Fruit fly (Drosophila melanogaster): ENCODE results near the gene ome.

ome gene

DNA sequence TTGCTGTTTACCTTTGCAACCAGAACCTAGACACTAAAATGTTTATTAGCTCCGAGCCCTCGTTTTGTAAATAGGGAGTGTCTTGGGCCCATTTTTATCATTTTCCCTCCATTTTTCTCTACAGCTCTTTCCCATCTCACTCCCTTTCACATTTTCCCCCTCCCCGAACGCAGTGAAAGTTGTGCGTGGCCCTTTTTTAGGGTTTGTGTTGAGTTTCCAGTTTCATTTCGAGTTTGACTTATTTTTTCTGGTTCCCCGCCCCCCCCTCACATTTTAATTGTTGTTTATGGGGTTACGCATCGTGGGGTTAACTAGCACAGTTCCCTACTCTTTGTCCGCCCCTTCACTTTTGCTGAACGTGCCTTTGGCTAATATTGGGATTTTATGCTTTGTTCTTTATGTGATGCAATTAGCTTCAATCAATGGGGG is 47.1 kb upstream of the ome start (continued):
- TF ChIP-seq grau (tag; optimal IDR thresholded peaks at IDR 0.05) (no peak), peb (GFP tag; IDR thresholded peaks at IDR 0.05) (no peak), CG32772 (GFP tag; IDR thresholded peaks at IDR 0.05) (no peak), ash1 (GFP tag; optimal IDR thresholded peaks at IDR 0.05) (no peak), Doc2 (GFP tag; IDR thresholded peaks at IDR 0.05) (no peak), croc (GFP tag; conservative IDR thresholded peaks at IDR 0.05) (no peak), Fer3 (tag; optimal IDR thresholded peaks at IDR 0.05) (no peak), crp (GFP tag; optimal IDR thresholded peaks at IDR 0.05) (no peak), CG12219 (GFP tag; optimal IDR thresholded peaks at IDR 0.05) (no peak), CG18011 (GFP tag; optimal IDR thresholded peaks at IDR 0.05) (no peak), CG10431 (GFP tag; optimal IDR thresholded peaks at IDR 0.05) (peak; percentile 17), Jarid2 (GFP tag; optimal IDR thresholded peaks at IDR 0.05) (no peak), Trl (optimal IDR thresholded peaks at IDR 0.05) (no peak), Trl (GFP tag; optimal IDR thresholded peaks at IDR 0.05) (no peak), CG7357 (GFP tag; IDR thresholded peaks at IDR 0.05) (no peak), CG4820 (GFP tag; optimal IDR thresholded peaks at IDR 0.05) (no peak), Chrac-16 (GFP tag; optimal IDR thresholded peaks at IDR 0.05) (no peak), CG4360 (GFP tag; IDR thresholded peaks at IDR 0.05) (no peak), dmrt99B (tag; optimal IDR thresholded peaks at IDR 0.05) (no peak), her (GFP tag; optimal IDR thresholded peaks at IDR 0.05) (no peak), CG34224 (GFP tag; IDR thresholded peaks at IDR 0.05; ENCODE audit: partially characterized antibody) (no peak), Max (GFP tag; optimal IDR thresholded peaks at IDR 0.05) (no peak), cato (GFP tag; optimal IDR thresholded peaks at IDR 0.05; ENCODE audit: borderline replicate concordance) (no peak), sug (tag; optimal IDR thresholded peaks at IDR 0.05) (no peak), CG15696 (tag; optimal IDR thresholded peaks at IDR 0.05) (peak; percentile 11), CG8089 (GFP tag; optimal IDR thresholded peaks at IDR 0.05) (no peak), CG8924 (tag; optimal IDR thresholded peaks at IDR 0.05) (no peak), lmd (GFP tag; IDR thresholded peaks at IDR 0.05) (no peak), CG6813 (GFP tag; optimal IDR thresholded peaks at IDR 0.05) (no peak), CG15601 (tag; optimal IDR thresholded peaks at IDR 0.05) (peak; percentile 55), CG9932 (GFP tag; IDR thresholded peaks at IDR 0.05) (no peak), sens-2 (GFP tag; IDR thresholded peaks at IDR 0.05) (no peak), hth (optimal IDR thresholded peaks at IDR 0.05) (no peak)

DNA sequence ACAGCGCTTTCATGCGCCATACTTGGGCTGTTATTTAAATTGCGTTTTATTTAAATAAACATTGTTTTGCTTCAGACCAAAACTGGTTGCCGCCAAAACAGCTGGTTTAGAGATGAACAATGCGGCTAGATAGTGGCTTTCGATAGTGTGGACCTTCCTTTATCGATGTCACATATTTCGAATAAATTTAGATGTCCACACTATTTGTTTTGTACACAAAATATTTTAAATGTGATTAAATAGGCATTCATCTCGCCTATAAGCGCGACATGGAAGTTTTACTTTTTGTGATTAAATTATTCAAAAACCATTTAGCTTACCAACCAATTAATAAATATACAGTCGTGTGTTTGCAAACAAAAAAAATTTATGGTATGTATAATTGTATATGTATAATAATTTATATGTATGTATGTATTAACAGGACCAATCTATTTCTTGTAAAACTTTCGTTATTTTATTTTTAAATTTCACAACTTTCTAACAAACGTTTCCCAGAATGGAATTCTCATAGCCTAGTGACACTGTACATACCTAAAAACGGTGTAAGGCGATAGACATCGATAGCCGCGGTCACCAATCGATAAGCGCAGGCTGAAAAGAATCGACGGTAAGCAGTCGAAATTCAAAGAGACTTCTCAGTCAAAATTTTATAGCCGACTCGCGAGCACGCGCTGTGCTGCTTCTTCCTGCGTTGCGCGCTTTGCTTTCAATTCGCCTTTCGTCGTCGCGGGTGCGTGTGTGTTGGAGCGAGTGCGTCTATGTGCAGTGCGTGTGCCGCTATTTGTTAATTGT is 40.5 kb upstream of the ome start, which contains the start of the genes RecQ5 and dlp:
Gene RecQ5, minus strand, starts transcription at position 114 of the 795 bp plus-strand sequence.
Gene dlp, plus strand, starts transcription at position 638 of the 795 bp plus-strand sequence.
- TF ChIP-seq gcm (GFP tag; optimal IDR thresholded peaks at IDR 0.05) = peak; percentile 66
- peak; percentile 35; the same call in 1 of the 2 replicates for TF ChIP-seq CG31224 (GFP tag; IDR thresholded peaks at IDR 0.05)
- TF ChIP-seq Kr (GFP tag; optimal IDR thresholded peaks at IDR 0.05) = no peak
- no peak; the same call in 2 of the 3 replicates for TF ChIP-seq CG3726 (GFP tag; IDR thresholded peaks at IDR 0.05)
- peak; percentile 90 for TF ChIP-seq CG34224 (GFP tag; IDR thresholded peaks at IDR 0.05; ENCODE audit: partially characterized antibody)
- TF ChIP-seq CG4282 (GFP tag; optimal IDR thresholded peaks at IDR 0.05) = peak; percentile 91
- no peak for TF ChIP-seq CG4360 (GFP tag; IDR thresholded peaks at IDR 0.05)
- peak; percentile 77 for TF ChIP-seq CG9437 (GFP tag; optimal IDR thresholded peaks at IDR 0.05)
- peak; percentile 79 for TF ChIP-seq Meics (GFP tag; optimal IDR thresholded peaks at IDR 0.05)
- peak in 1 of 2 experiments; percentile 59 for TF ChIP-seq Eip74EF (GFP tag; optimal IDR thresholded peaks at IDR 0.05)
- TF ChIP-seq CG8765 (GFP tag; IDR thresholded peaks at IDR 0.05) = peak; percentile 21; the same call in 1 of the 2 replicates
- peak; percentile 65 for TF ChIP-seq Atf6 (GFP tag; IDR thresholded peaks at IDR 0.05)
- peak; percentile 30 for TF ChIP-seq CG2202 (tag; optimal IDR thresholded peaks at IDR 0.05)
- TF ChIP-seq chn (GFP tag; optimal IDR thresholded peaks at IDR 0.05) = peak; percentile 67
- TF ChIP-seq CG1602 (GFP tag; optimal IDR thresholded peaks at IDR 0.05) = peak; percentile 84
- no peak for TF ChIP-seq hkb (optimal IDR thresholded peaks at IDR 0.05)
- peak; percentile 74 for TF ChIP-seq hkb (GFP tag; IDR thresholded peaks at IDR 0.05)
- TF ChIP-seq CG17361 (GFP tag; IDR thresholded peaks at IDR 0.05) = peak; percentile 67
- TF ChIP-seq CG2889 (GFP tag; IDR thresholded peaks at IDR 0.05) = no peak; the same call in 2 of the 3 replicates
- TF ChIP-seq sna (GFP tag; IDR thresholded peaks at IDR 0.05; ENCODE audit: partially characterized antibody) = peak; percentile 87

Measured in whole organism, embryonic.